Fruit fly (Drosophila melanogaster) whole organism, pupa: ENCODE data around the gene AP-1gamma.
A peak's percentile ranks its signal among the peaks of the same experiment; 100 is the strongest.

Experiments used
- CG10348 ChIP-seq: fragments of 200-800 bp; sonication (Bioruptor generic); IDR thresholded peaks from 2 replicates; pipeline ENCODE4 v1.3.6; 2022; ENCODE audit warnings: missing biosample characterization, missing genetic modification characterization
- CG12605 ChIP-seq: fragments of 200-800 bp; sonication (Bioruptor generic); IDR thresholded peaks from 2 replicates; pipeline ENCODE4 v1.3.6; 2022; ENCODE audit warnings: missing biosample characterization, missing genetic modification characterization
- CG13204 ChIP-seq: fragments of 200-800 bp; sonication (Bioruptor generic); optimal IDR thresholded peaks from 2 replicates; lab custom pipeline; 2018; ENCODE audit warnings: missing biosample characterization, mild to moderate bottlenecking, missing genetic modification characterization, moderate library complexity
- CG14655 ChIP-seq: fragments of 200-800 bp; sonication (Bioruptor generic); optimal IDR thresholded peaks from 3 replicates; lab custom pipeline; 2017; ENCODE audit warnings: mild to moderate bottlenecking, missing biosample characterization, missing genetic modification reagents, missing genetic modification characterization
- CG15710 ChIP-seq: fragments of 200-800 bp; sonication (Bioruptor generic); optimal IDR thresholded peaks from 2 replicates; lab custom pipeline; 2018; ENCODE audit warnings: missing biosample characterization, mild to moderate bottlenecking, missing genetic modification characterization, moderate library complexity
- CG17806 ChIP-seq: fragments of 200-800 bp; sonication (Bioruptor generic); optimal IDR thresholded peaks from 2 replicates; lab custom pipeline; 2018; ENCODE audit warnings: missing biosample characterization, mild to moderate bottlenecking, missing genetic modification characterization, moderate library complexity
- CG32121 ChIP-seq: fragments of 200-800 bp; sonication (Bioruptor generic); IDR thresholded peaks from 2 replicates; pipeline ENCODE4 v1.3.6; 2022; ENCODE audit warnings: missing biosample characterization, missing genetic modification characterization
- CG34367 ChIP-seq: fragments of 200-800 bp; sonication (Bioruptor generic); optimal IDR thresholded peaks from 2 replicates; lab custom pipeline; 2018; ENCODE audit warnings: missing biosample characterization, mild to moderate bottlenecking, missing genetic modification characterization
- CG4496 ChIP-seq: fragments of 200-800 bp; sonication (Bioruptor generic); IDR thresholded peaks from 3 replicates; pipeline ENCODE4 v1.3.6; 2022; ENCODE audit warnings: missing biosample characterization, missing genetic modification characterization
- CG8159 ChIP-seq: fragments of 200-800 bp; sonication (Bioruptor generic); optimal IDR thresholded peaks from 3 replicates; lab custom pipeline; 2018; ENCODE audit warnings: missing biosample characterization, mild to moderate bottlenecking, missing genetic modification characterization, moderate library complexity
- CG8301 ChIP-seq: fragments of 200-800 bp; sonication (Bioruptor generic); optimal IDR thresholded peaks from 2 replicates; lab custom pipeline; 2018; ENCODE audit warnings: missing biosample characterization, mild to moderate bottlenecking, missing genetic modification characterization
- CG9948 ChIP-seq: fragments of 200-800 bp; sonication (Bioruptor generic); optimal IDR thresholded peaks from 2 replicates; lab custom pipeline; 2018; ENCODE audit warnings: missing biosample characterization, mild to moderate bottlenecking, missing genetic modification characterization, moderate library complexity
- D1 ChIP-seq: fragments of 200-800 bp; sonication (Bioruptor generic); optimal IDR thresholded peaks from 2 replicates; lab custom pipeline; 2018; ENCODE audit warnings: missing biosample characterization, mild to moderate bottlenecking, missing genetic modification characterization, moderate library complexity
- EcR ChIP-seq: fragments of 200-800 bp; sonication (Bioruptor generic); optimal IDR thresholded peaks from 3 replicates; lab custom pipeline; 2019; ENCODE audit warnings: missing biosample characterization, missing genetic modification characterization, mild to moderate bottlenecking, moderate library complexity, missing genetic modification reagents
- Ets98B ChIP-seq: fragments of 200-800 bp; sonication (Bioruptor generic); IDR thresholded peaks from 2 replicates; pipeline ENCODE4 v1.3.6; 2022; ENCODE audit warnings: missing biosample characterization, missing genetic modification characterization
- Pif1A ChIP-seq: fragments of 200-800 bp; sonication (Bioruptor generic); optimal IDR thresholded peaks from 3 replicates; lab custom pipeline; 2016; ENCODE audit warnings: missing biosample characterization, missing genetic modification characterization
- Pif1B ChIP-seq: fragments of 200-800 bp; sonication (Bioruptor generic); optimal IDR thresholded peaks from 3 replicates; lab custom pipeline; 2016; ENCODE audit warnings: missing biosample characterization, missing genetic modification characterization
- Snoo ChIP-seq: fragments of 200-800 bp; sonication (Bioruptor generic); optimal IDR thresholded peaks from 3 replicates; lab custom pipeline; 2017; ENCODE audit warnings: missing biosample characterization, mild to moderate bottlenecking, missing genetic modification characterization, inconsistent platforms
- fd96Ca ChIP-seq: fragments of 200-800 bp; sonication (Bioruptor generic); IDR thresholded peaks from 3 replicates; pipeline ENCODE4 v1.3.6; 2022; ENCODE audit warnings: missing biosample characterization, missing genetic modification characterization
- gl ChIP-seq: fragments of 200-800 bp; sonication (Bioruptor generic); optimal IDR thresholded peaks from 2 replicates; lab custom pipeline; 2018; ENCODE audit warnings: missing biosample characterization, mild to moderate bottlenecking, missing genetic modification characterization
- rn ChIP-seq: fragments of 200-800 bp; sonication (Bioruptor generic); IDR thresholded peaks from 2 replicates; pipeline ENCODE4 v1.3.6; 2022; ENCODE audit warnings: missing biosample characterization, missing genetic modification characterization

The AP-1gamma gene

DNA sequence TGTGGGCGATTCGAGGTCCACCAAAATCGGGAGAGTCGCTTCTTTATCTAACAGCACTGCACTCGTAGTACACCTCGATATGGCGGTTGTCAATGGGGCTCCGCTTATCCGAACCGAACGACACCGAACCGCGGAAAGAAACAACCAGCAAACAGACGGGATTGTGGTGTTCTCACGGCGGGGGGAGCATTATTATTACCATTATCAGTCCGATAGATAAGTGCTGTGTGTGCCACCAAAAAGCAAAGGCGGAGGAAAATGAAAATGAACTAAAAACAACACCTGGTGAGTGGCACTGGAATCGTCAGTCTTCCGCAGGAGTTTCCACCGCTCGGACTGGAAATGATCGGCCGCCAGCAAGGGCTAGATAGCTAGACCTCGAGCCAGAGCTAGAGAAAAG is at the start of gene AP-1gamma:
TSS of gene AP-1gamma (plus strand) at position 305 of the 400 bp plus-strand sequence.
- TF ChIP-seq CG32121 (GFP tag; lab: Robert Waterston, UW), result no peak
- TF ChIP-seq CG10348 (GFP tag; lab: Robert Waterston, UW), result no peak
- TF ChIP-seq CG13204 (GFP tag; lab: Kevin White, UChicago), result no peak
- TF ChIP-seq fd96Ca (GFP tag; lab: Robert Waterston, UW), result no peak
- no peak for TF ChIP-seq CG8301 (tag; lab: Kevin White, UChicago)
- TF ChIP-seq EcR (GFP tag; lab: Kevin White, UChicago), result no peak
- TF ChIP-seq Snoo (tag; lab: Kevin White, UChicago), result no peak
- TF ChIP-seq CG12605, result no peak
- TF ChIP-seq gl (tag; lab: Kevin White, UChicago), result no peak
- no peak for TF ChIP-seq rn
- TF ChIP-seq D1, result no peak
- TF ChIP-seq Pif1A (GFP tag; lab: Kevin White, UChicago), result no peak
- no peak for TF ChIP-seq CG17806 (tag; lab: Kevin White, UChicago)
- no peak for TF ChIP-seq Pif1B

DNA sequence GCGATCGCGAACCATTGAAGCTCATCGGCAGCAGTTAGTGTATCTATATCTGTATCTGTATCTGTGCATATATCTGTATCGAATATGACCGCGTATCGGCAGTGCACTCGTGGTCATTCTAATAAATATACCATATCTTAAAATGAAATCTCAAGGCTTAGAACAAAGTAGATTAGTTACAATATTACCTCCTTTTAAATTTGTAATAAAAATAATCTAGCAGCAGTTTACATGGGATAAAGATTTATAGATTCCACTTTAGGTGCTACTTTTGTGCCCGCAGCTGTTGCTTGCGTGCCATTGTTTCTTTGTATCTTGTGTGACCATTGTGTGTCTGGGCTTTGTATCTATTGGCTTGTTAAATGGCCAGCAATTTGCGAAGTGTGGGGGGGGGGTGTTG is 48.4 kb upstream of the AP-1gamma start:
- TF ChIP-seq CG12605, result peak; percentile 81
- no peak for TF ChIP-seq CG10348 (GFP tag; lab: Robert Waterston, UW)
- TF ChIP-seq gl (tag; lab: Kevin White, UChicago), result peak; percentile 62
- TF ChIP-seq CG8301 (tag; lab: Kevin White, UChicago), result peak; percentile 88
- TF ChIP-seq Snoo (tag; lab: Kevin White, UChicago), result peak; percentile 83
- TF ChIP-seq rn, result peak; percentile 65; the same call in 1 of the 2 replicates
- TF ChIP-seq D1, result peak; percentile 64
- peak; percentile 86 for TF ChIP-seq CG8159 (tag; lab: Kevin White, UChicago)
- TF ChIP-seq Pif1A (GFP tag; lab: Kevin White, UChicago), result peak; percentile 72
- TF ChIP-seq CG14655 (GFP tag; lab: Kevin White, UChicago), result peak; percentile 88
- peak; percentile 88 for TF ChIP-seq CG4496
- peak; percentile 83 for TF ChIP-seq CG34367
- peak; percentile 83 for TF ChIP-seq CG17806 (tag; lab: Kevin White, UChicago)
- TF ChIP-seq Ets98B, result peak; percentile 83
- peak; percentile 87 for TF ChIP-seq CG32121 (GFP tag; lab: Robert Waterston, UW)
- peak; percentile 4 for TF ChIP-seq EcR (GFP tag; lab: Kevin White, UChicago)
- TF ChIP-seq CG9948, result peak; percentile 82
- TF ChIP-seq CG13204 (GFP tag; lab: Kevin White, UChicago), result peak; percentile 54
- peak; percentile 86 for TF ChIP-seq CG15710 (tag; lab: Kevin White, UChicago)
- peak; percentile 74 for TF ChIP-seq Pif1B
- TF ChIP-seq fd96Ca (GFP tag; lab: Robert Waterston, UW), result peak; percentile 79

DNA sequence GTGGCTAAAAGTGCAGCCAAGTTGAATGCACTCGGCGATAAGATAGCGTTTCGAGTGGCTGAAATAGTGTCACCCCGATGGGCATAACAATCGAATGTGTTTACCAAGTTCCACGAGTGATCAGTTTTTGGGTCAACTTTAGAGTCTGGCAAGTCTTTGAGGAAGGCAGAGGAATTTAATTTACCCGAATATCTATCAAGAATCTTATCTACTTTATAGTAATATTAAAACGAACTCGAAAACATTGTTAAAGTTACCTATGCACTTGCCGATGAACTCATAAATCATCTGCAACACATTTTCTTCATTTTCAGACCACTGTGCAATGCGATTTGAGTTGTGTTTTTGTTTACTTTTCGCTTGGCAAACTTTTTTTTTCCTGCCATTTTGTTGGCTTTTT is 47.2 kb upstream of the AP-1gamma start:
- TF ChIP-seq Pif1A (GFP tag; lab: Kevin White, UChicago), result peak; percentile 53
- TF ChIP-seq rn, result no peak
- TF ChIP-seq Ets98B, result peak; percentile 12; the same call in 1 of the 2 replicates
- TF ChIP-seq CG32121 (GFP tag; lab: Robert Waterston, UW), result peak; percentile 48
- no peak for TF ChIP-seq CG10348 (GFP tag; lab: Robert Waterston, UW)
- TF ChIP-seq CG12605, result no peak
- TF ChIP-seq Snoo (tag; lab: Kevin White, UChicago), result no peak
- no peak for TF ChIP-seq gl (tag; lab: Kevin White, UChicago)
- TF ChIP-seq CG15710 (tag; lab: Kevin White, UChicago), result peak; percentile 3
- peak; percentile 6 for TF ChIP-seq CG9948
- TF ChIP-seq D1, result no peak
- TF ChIP-seq CG13204 (GFP tag; lab: Kevin White, UChicago), result no peak
- peak; percentile 22 for TF ChIP-seq Pif1B
- TF ChIP-seq CG34367, result no peak
- TF ChIP-seq CG14655 (GFP tag; lab: Kevin White, UChicago), result peak; percentile 32
- TF ChIP-seq CG8301 (tag; lab: Kevin White, UChicago), result peak; percentile 28
- peak; percentile 46 for TF ChIP-seq CG8159 (tag; lab: Kevin White, UChicago)
- TF ChIP-seq EcR (GFP tag; lab: Kevin White, UChicago), result peak; percentile 62
- no peak for TF ChIP-seq CG4496
- no peak for TF ChIP-seq CG17806 (tag; lab: Kevin White, UChicago)
- TF ChIP-seq fd96Ca (GFP tag; lab: Robert Waterston, UW), result peak; percentile 31; the same call in 1 of the 3 replicates

DNA sequence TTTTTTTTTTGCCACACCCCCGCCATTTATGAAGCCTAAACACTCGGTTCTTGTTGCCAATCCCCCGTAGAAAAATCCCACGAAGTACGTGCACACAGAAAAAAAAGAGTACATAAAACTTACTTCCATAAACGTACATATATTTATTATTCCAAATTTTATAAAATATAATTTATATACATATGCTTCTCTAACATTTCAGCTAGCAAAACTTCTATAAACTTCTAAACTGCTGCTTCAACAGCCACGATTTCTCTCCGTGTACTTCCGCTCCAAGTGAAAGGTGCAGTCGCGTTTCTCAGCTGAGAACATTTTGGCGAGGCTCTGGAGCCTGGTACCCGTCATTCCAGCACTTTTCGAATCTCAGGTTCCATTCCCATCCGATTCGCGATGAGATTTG is 45.8 kb upstream of the AP-1gamma start:
- TF ChIP-seq CG17806 (tag; lab: Kevin White, UChicago) (peak; percentile 26), CG32121 (GFP tag; lab: Robert Waterston, UW) (peak; percentile 74), fd96Ca (GFP tag; lab: Robert Waterston, UW) (peak; percentile 73), CG8301 (tag; lab: Kevin White, UChicago) (peak; percentile 37), EcR (GFP tag; lab: Kevin White, UChicago) (no peak), CG10348 (GFP tag; lab: Robert Waterston, UW) (no peak), gl (tag; lab: Kevin White, UChicago) (no peak), Pif1B (peak; percentile 73), CG13204 (GFP tag; lab: Kevin White, UChicago) (no peak), CG4496 (peak; percentile 83), CG34367 (no peak), CG15710 (tag; lab: Kevin White, UChicago) (peak; percentile 57), D1 (no peak), Pif1A (GFP tag; lab: Kevin White, UChicago) (peak; percentile 29), Ets98B (peak; percentile 61), CG9948 (peak; percentile 38), Snoo (tag; lab: Kevin White, UChicago) (peak; percentile 44), CG14655 (GFP tag; lab: Kevin White, UChicago) (peak; percentile 45), rn (peak; percentile 5; the same call in 1 of the 2 replicates), CG8159 (tag; lab: Kevin White, UChicago) (peak; percentile 40), CG12605 (peak; percentile 72)

DNA sequence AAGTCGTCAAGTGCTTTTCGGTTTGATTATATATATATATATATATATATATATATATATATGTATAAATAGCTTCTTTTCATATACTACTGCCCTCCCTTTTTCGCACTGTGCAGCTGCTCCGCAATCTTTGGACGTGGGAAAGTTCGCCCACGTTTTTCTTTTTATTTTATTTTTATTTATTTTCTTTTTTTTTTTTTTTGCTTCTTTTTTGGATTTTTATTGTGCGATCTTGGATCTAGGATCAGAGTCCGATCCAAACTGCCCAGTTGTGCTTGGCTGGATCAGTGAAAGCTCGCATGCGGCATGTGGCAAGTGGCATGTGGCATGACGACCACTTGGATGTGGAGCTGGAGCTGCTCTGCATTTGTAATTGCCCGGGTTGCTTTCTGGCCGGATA is 45.1 kb upstream of the AP-1gamma start:
- TF ChIP-seq CG8301 (tag; lab: Kevin White, UChicago) (no peak), CG12605 (no peak), CG15710 (tag; lab: Kevin White, UChicago) (no peak), CG10348 (GFP tag; lab: Robert Waterston, UW) (no peak), CG32121 (GFP tag; lab: Robert Waterston, UW) (no peak), Snoo (tag; lab: Kevin White, UChicago) (no peak), CG17806 (tag; lab: Kevin White, UChicago) (no peak), CG8159 (tag; lab: Kevin White, UChicago) (no peak), D1 (no peak), CG34367 (no peak), rn (no peak), Ets98B (no peak)
